Worm (Caenorhabditis elegans): ENCODE data around the gene sfxn-1.2.

The sfxn-1.2 gene

DNA sequence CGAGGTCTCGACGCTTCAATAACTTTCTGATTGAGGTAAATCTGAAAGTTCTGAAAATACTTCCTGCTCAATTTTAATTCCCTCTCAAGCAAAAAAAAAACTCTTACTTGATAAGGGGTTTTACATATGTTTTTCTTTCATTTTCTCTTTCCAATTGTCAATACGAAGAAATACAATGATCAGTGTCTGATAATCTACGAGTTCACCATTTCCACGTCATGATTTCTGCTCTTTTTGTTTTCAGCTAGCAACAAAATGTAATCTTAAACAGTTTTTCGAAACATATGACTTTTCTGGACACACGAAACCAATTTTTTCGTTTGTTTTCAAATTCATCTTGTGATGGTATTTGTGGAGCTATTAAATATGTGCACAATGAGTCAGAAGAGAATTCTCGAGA, 29.7 kb upstream of the sfxn-1.2 start:
- TF ChIP-seq ztf-23 (GFP tag; IDR thresholded peaks at IDR 0.05) = no peak
- TF ChIP-seq ztf-29 (GFP tag; IDR thresholded peaks at IDR 0.05) = no peak
- no peak for TF ChIP-seq flt-1 (GFP tag; IDR thresholded peaks at IDR 0.05)
- no peak for TF ChIP-seq tab-1 (GFP tag; IDR thresholded peaks at IDR 0.05)
- no peak for TF ChIP-seq T22C8.4 (GFP tag; IDR thresholded peaks at IDR 0.05)
- no peak for TF ChIP-seq ref-1 (GFP tag; conservative IDR thresholded peaks at IDR 0.05)
- no peak for TF ChIP-seq cog-1 (tag; optimal IDR thresholded peaks at IDR 0.05)
- no peak for TF ChIP-seq med-1 (GFP tag; optimal IDR thresholded peaks at IDR 0.05; ENCODE audit: insufficient read depth)
- no peak for TF ChIP-seq klf-2 (GFP tag; conservative IDR thresholded peaks at IDR 0.05)

DNA sequence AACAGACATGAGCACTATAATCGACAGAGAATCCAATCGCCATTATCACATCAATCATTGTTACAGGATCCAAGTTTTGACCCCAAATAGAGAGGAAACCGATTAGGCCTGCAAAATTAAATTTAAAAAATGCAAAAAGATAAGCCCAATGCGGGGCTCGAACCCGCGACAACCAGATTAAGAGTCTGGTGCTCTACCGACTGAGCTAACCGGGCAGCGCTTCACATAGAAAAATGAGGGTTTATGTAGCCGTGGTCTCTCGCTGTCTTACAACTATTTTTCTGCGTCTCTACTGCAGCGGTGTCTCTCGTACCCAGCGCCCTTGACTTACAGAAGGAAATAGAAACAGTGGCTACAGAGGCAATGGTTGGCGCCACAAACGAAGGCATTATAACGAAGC, 28.2 kb upstream of the sfxn-1.2 start:
- TF ChIP-seq ztf-23 (GFP tag; IDR thresholded peaks at IDR 0.05) (peak; percentile 78), tab-1 (GFP tag; IDR thresholded peaks at IDR 0.05) (peak; percentile 84), med-1 (GFP tag; optimal IDR thresholded peaks at IDR 0.05; ENCODE audit: insufficient read depth) (no peak), cog-1 (tag; optimal IDR thresholded peaks at IDR 0.05) (no peak), klf-2 (GFP tag; conservative IDR thresholded peaks at IDR 0.05) (peak; percentile 74), T22C8.4 (GFP tag; IDR thresholded peaks at IDR 0.05) (peak; percentile 60; the same call in 1 of the 2 replicates), flt-1 (GFP tag; IDR thresholded peaks at IDR 0.05) (peak; percentile 86), ref-1 (GFP tag; conservative IDR thresholded peaks at IDR 0.05) (peak; percentile 58; the same call in 1 of the 2 replicates), ztf-29 (GFP tag; IDR thresholded peaks at IDR 0.05) (peak; percentile 78)

DNA sequence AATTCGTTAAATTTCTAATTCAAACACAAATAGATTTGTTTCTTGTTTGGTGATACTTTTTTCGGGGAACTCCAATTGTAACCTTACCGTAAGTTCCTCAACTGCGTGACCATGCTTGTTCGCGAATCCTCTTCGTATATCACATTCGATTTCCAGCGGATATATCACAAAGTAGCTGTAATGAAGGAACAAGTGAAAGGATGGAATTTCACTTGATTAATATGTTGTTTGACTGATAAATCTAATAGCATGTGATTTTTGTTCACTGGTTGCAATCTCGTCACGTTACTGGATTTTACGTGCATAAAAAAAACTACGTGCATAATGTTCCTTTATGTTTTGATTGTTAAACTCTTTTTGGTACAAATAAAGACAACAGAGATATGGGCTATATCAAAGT, 24.2 kb upstream of the sfxn-1.2 start:
- TF ChIP-seq cog-1 (tag; optimal IDR thresholded peaks at IDR 0.05) (no peak), T22C8.4 (GFP tag; IDR thresholded peaks at IDR 0.05) (no peak), tab-1 (GFP tag; IDR thresholded peaks at IDR 0.05) (no peak), ztf-23 (GFP tag; IDR thresholded peaks at IDR 0.05) (no peak), klf-2 (GFP tag; conservative IDR thresholded peaks at IDR 0.05) (no peak), med-1 (GFP tag; optimal IDR thresholded peaks at IDR 0.05; ENCODE audit: insufficient read depth) (no peak), flt-1 (GFP tag; IDR thresholded peaks at IDR 0.05) (no peak), ztf-29 (GFP tag; IDR thresholded peaks at IDR 0.05) (no peak), ref-1 (GFP tag; conservative IDR thresholded peaks at IDR 0.05) (no peak)

DNA sequence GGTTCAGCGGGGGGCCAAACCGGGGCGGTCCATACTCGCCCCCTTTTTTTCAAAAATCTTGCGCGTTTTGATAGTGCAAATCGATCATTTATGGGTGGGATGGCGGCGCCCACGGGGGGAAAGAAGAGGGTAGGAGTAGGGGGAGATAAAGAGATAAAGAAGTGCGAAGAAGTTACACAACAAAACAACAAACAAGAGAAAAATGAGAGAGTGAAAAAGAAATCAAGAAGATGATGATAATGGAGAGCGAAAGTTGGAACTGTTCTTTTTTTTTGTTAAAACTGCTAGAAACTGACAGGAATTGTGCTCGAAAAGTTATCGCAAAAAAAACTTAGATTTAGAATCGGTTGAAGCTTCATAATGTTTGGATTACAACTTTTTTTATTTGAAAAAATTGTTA, 23.4 kb upstream of the sfxn-1.2 start, which contains the start of gene ptr-13:
TSS of gene ptr-13 (minus strand) at position 92 of the 400 bp plus-strand sequence.
- TF ChIP-seq ztf-23 (GFP tag; IDR thresholded peaks at IDR 0.05) (no peak), flt-1 (GFP tag; IDR thresholded peaks at IDR 0.05) (no peak), med-1 (GFP tag; optimal IDR thresholded peaks at IDR 0.05; ENCODE audit: insufficient read depth) (no peak), tab-1 (GFP tag; IDR thresholded peaks at IDR 0.05) (no peak), ztf-29 (GFP tag; IDR thresholded peaks at IDR 0.05) (no peak), T22C8.4 (GFP tag; IDR thresholded peaks at IDR 0.05) (no peak), ref-1 (GFP tag; conservative IDR thresholded peaks at IDR 0.05) (no peak), klf-2 (GFP tag; conservative IDR thresholded peaks at IDR 0.05) (no peak)

DNA sequence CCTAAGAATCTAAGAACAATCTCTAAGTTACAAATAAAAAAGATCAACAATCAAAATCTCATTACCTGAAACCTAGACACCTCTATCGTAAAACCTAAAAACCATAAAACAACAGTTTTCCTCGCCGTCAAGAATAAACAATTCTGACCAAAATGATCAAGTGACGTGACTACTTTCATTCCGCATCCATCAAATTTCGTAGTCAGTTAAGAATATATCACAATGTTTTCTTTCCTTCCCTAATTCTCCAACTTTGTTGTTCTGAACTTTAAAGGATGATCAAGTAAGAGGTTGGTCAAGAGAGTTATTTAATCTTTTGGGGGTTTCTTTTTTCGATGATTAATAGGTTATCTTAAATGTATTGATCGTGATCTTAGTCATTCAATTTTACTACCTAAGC, 22.5 kb upstream of the sfxn-1.2 start:
- TF ChIP-seq ref-1 (GFP tag; conservative IDR thresholded peaks at IDR 0.05) = no peak
- TF ChIP-seq ztf-29 (GFP tag; IDR thresholded peaks at IDR 0.05) = no peak
- no peak for TF ChIP-seq klf-2 (GFP tag; conservative IDR thresholded peaks at IDR 0.05)
- TF ChIP-seq ztf-23 (GFP tag; IDR thresholded peaks at IDR 0.05) = no peak
- TF ChIP-seq tab-1 (GFP tag; IDR thresholded peaks at IDR 0.05) = no peak
- no peak for TF ChIP-seq flt-1 (GFP tag; IDR thresholded peaks at IDR 0.05)
- TF ChIP-seq T22C8.4 (GFP tag; IDR thresholded peaks at IDR 0.05) = no peak

DNA sequence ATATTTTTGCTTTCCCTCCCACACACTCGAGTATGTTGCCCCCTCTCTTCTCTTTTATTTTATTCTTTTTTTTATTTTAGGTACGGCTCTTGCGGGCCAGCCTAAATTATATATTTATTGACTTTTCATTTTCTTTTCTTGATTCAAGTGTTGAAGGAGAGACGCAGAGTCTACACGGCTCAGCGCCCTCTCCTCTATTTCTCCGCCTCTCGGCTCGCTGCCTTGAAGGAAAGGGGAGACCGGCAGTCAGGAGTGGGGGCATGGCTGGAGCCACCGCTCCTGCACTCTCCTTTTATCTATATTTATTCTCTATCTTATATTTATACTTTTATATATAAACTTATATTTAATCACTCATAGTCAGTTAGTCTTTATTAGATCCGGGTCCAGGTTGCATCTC, 19.4 kb upstream of the sfxn-1.2 start:
- TF ChIP-seq klf-2 (GFP tag; conservative IDR thresholded peaks at IDR 0.05) = no peak
- TF ChIP-seq ref-1 (GFP tag; conservative IDR thresholded peaks at IDR 0.05) = no peak
- TF ChIP-seq ztf-23 (GFP tag; IDR thresholded peaks at IDR 0.05) = no peak
- no peak for TF ChIP-seq cog-1 (tag; optimal IDR thresholded peaks at IDR 0.05)
- no peak for TF ChIP-seq flt-1 (GFP tag; IDR thresholded peaks at IDR 0.05)
- no peak for TF ChIP-seq tab-1 (GFP tag; IDR thresholded peaks at IDR 0.05)
- TF ChIP-seq ztf-29 (GFP tag; IDR thresholded peaks at IDR 0.05) = no peak
- no peak for TF ChIP-seq T22C8.4 (GFP tag; IDR thresholded peaks at IDR 0.05)
- TF ChIP-seq med-1 (GFP tag; optimal IDR thresholded peaks at IDR 0.05; ENCODE audit: insufficient read depth) = no peak

DNA sequence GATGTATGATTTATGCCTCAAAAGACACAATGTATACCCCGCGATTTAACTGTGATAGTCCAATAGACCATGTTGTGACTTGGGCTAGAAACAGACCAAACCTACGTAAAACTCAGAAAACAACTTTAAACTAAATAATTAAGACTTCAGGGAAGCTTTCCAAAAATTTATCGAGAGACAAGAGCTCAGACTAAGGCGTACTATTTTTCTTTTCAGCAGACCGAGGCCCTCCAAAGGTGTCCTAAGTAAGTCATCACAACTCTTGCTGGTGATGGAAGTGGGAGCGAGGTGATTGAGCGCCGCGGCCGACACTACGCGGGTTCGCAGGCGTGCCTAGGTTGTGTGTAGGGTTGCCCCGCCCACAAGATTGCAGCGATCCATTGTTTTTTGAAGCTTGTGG, 18.8 kb upstream of the sfxn-1.2 start:
- TF ChIP-seq tab-1 (GFP tag; IDR thresholded peaks at IDR 0.05) (no peak), med-1 (GFP tag; optimal IDR thresholded peaks at IDR 0.05; ENCODE audit: insufficient read depth) (no peak), flt-1 (GFP tag; IDR thresholded peaks at IDR 0.05) (no peak), T22C8.4 (GFP tag; IDR thresholded peaks at IDR 0.05) (no peak), cog-1 (tag; optimal IDR thresholded peaks at IDR 0.05) (no peak), ztf-29 (GFP tag; IDR thresholded peaks at IDR 0.05) (no peak), ztf-23 (GFP tag; IDR thresholded peaks at IDR 0.05) (no peak), ref-1 (GFP tag; conservative IDR thresholded peaks at IDR 0.05) (no peak), klf-2 (GFP tag; conservative IDR thresholded peaks at IDR 0.05) (no peak)

DNA sequence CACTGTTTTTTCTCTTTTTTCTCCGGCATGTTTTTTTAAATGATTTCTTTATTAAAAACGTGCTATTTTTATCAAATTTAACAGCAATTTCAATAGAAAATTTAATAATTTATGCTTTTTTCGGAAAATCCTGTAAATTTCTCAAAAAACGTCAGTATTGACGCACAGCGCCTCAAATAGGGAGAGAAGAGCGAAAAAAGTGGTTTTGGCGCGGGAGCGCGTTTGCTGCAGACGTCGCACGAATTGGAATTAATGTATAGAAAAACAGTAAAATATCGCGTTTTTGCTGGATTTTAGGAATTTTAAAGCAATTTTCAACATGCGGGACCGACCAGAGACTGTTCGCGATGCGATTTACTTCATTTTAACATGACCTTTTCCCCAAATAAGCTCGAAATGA, 16.9 kb upstream of the sfxn-1.2 start:
- TF ChIP-seq ztf-23 (GFP tag; IDR thresholded peaks at IDR 0.05) = 0 out of 2 replicates have a peak, but pooled peaks have one; percentile 10

DNA sequence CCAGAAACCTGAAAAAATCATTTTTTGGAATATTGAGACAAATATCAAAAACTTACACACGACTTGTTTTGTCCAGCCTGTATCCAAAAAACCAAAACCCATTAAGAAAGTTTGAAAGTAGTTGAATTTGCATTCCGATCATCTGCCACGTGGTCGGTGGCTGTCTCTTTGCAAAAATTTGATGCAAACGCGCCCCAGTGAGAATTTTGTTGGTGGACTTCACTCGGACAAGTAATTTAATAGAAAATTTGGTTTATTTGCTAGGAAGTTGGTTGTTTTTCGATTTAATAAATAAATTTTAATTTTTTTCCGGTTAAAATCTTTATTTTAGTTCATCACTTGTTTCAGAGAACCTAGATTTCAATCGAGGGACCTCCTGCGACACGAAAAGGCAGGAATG, 10.5 kb upstream of the sfxn-1.2 start:
- no peak for TF ChIP-seq flt-1 (GFP tag; IDR thresholded peaks at IDR 0.05)
- no peak for TF ChIP-seq tab-1 (GFP tag; IDR thresholded peaks at IDR 0.05)
- no peak for TF ChIP-seq ztf-29 (GFP tag; IDR thresholded peaks at IDR 0.05)
- TF ChIP-seq T22C8.4 (GFP tag; IDR thresholded peaks at IDR 0.05) = no peak
- TF ChIP-seq cog-1 (tag; optimal IDR thresholded peaks at IDR 0.05) = no peak
- no peak for TF ChIP-seq ztf-23 (GFP tag; IDR thresholded peaks at IDR 0.05)
- no peak for TF ChIP-seq klf-2 (GFP tag; conservative IDR thresholded peaks at IDR 0.05)
- TF ChIP-seq med-1 (GFP tag; optimal IDR thresholded peaks at IDR 0.05; ENCODE audit: insufficient read depth) = no peak
- no peak for TF ChIP-seq ref-1 (GFP tag; conservative IDR thresholded peaks at IDR 0.05)

DNA sequence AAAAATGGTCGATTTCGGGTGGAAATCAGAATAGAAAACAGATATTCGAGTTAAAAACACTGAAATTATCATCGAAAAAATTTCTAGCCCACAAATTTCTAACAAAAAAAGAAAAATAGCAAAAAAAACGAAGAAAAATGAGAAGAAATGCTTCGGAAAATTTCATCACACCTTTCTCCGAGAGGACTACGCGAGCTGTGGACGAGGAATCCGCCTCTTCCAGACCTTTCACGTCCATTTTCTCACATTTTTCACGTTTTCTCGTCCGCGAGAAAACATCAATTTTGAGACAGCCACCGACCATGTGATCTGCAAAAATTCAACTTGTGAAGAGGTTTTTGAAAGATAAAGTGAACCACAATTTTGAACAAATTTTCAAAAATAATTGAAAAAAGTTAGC, 9.4 kb upstream of the sfxn-1.2 start:
- TF ChIP-seq T22C8.4 (GFP tag; IDR thresholded peaks at IDR 0.05) (no peak), ref-1 (GFP tag; conservative IDR thresholded peaks at IDR 0.05) (no peak), ztf-23 (GFP tag; IDR thresholded peaks at IDR 0.05) (no peak), klf-2 (GFP tag; conservative IDR thresholded peaks at IDR 0.05) (no peak), flt-1 (GFP tag; IDR thresholded peaks at IDR 0.05) (no peak), cog-1 (tag; optimal IDR thresholded peaks at IDR 0.05) (no peak), med-1 (GFP tag; optimal IDR thresholded peaks at IDR 0.05; ENCODE audit: insufficient read depth) (no peak), ztf-29 (GFP tag; IDR thresholded peaks at IDR 0.05) (no peak), tab-1 (GFP tag; IDR thresholded peaks at IDR 0.05) (no peak)

Data from whole organism, midembryonic.